Worm (Caenorhabditis elegans) whole organism, midembryonic: ENCODE data around the gene F44E5.15.

ENCODE experiments used
- T22C8.4 ChIP-seq: fragments of 200-800 bp; sonication (Bioruptor generic); IDR thresholded peaks from 2 replicates; pipeline ENCODE4 v1.3.6; 2022; ENCODE audit warnings: missing genetic modification characterization, missing compliant biosample characterization
- cog-1 ChIP-seq: sonication (generic microtip); optimal IDR thresholded peaks from 2 replicates; lab custom pipeline; 2016; ENCODE audit warnings: missing genetic modification characterization, missing compliant biosample characterization
- flt-1 ChIP-seq: fragments of 200-800 bp; sonication (Bioruptor generic); IDR thresholded peaks from 2 replicates; pipeline ENCODE4 v1.3.6; 2022; ENCODE audit warnings: missing genetic modification characterization, missing compliant biosample characterization
- klf-2 ChIP-seq: fragments of 200-800 bp; sonication (Bioruptor generic); conservative IDR thresholded peaks from 2 replicates; pipeline ENCODE4 v1.3.6; 2022; ENCODE audit warnings: missing genetic modification reagents, missing genetic modification characterization, missing compliant biosample characterization
- med-1 ChIP-seq: sonication (generic microtip); optimal IDR thresholded peaks from 2 replicates; lab custom pipeline; 2017; ENCODE audit warnings: missing genetic modification characterization, mild to moderate bottlenecking, missing compliant biosample characterization, antibody characterized with exemption, missing genetic modification reagents; ENCODE audit not compliant: insufficient read depth
- ref-1 ChIP-seq: fragments of 200-800 bp; sonication (Bioruptor generic); conservative IDR thresholded peaks from 2 replicates; pipeline ENCODE4 v1.3.6; 2022; ENCODE audit warnings: missing genetic modification reagents, missing genetic modification characterization, missing compliant biosample characterization
- tab-1 ChIP-seq: fragments of 200-800 bp; sonication (Bioruptor generic); IDR thresholded peaks from 2 replicates; pipeline ENCODE4 v1.3.6; 2022; ENCODE audit warnings: missing genetic modification characterization, missing compliant biosample characterization
- ztf-23 ChIP-seq: fragments of 200-800 bp; sonication (Bioruptor generic); IDR thresholded peaks from 2 replicates; pipeline ENCODE4 v1.3.6; 2022; ENCODE audit warnings: missing genetic modification reagents, missing genetic modification characterization, missing compliant biosample characterization
- ztf-29 ChIP-seq: fragments of 200-800 bp; sonication (Bioruptor generic); IDR thresholded peaks from 2 replicates; pipeline ENCODE4 v1.3.6; 2022; ENCODE audit warnings: missing genetic modification reagents, missing genetic modification characterization, missing compliant biosample characterization

DNA sequence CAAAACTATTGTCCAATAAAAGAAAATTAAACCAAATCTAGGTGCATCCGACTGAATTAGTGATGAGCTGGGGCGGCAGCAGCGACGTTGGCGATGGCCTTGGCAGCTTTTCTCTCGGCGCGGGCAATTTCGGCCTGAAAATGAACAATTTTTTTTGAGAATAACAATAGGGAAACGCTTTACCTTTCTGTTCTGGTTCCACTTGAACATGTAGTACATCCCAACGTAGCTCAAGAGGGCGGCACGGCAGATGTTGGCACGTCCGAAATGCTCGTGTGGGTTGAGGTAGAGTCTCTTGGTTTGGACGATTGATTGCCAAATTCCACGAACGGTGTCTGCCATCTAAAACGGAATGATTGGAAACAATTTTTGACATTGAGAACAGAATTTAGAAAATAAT is 1.8 kb downstream of the F44E5.15 start, which contains the start of gene F44E5.1:
- TF ChIP-seq T22C8.4 (GFP tag; lab: Robert Waterston, UW) (no peak), ztf-23 (GFP tag; lab: Robert Waterston, UW) (no peak), ref-1 (GFP tag; lab: Robert Waterston, UW) (no peak), cog-1 (no peak), flt-1 (GFP tag; lab: Robert Waterston, UW) (no peak), tab-1 (GFP tag; lab: Robert Waterston, UW) (no peak), ztf-29 (GFP tag; lab: Robert Waterston, UW) (no peak), klf-2 (GFP tag; lab: Robert Waterston, UW) (no peak), med-1 (GFP tag; lab: Kevin White, UChicago) (no peak)
